Worm (Caenorhabditis elegans) whole organism, L3 larva: ENCODE measurements around the gene srz-12.

ENCODE experiments used
- ZK546.5 ChIP-seq: sonication (generic microtip); optimal IDR thresholded peaks from 2 replicates; lab custom pipeline; 2017; ENCODE audit warnings: missing biosample characterization, missing genetic modification characterization
- aly-2 ChIP-seq: fragments of 150-350 bp; optimal IDR thresholded peaks from 2 replicates; lab custom pipeline; 2014; ENCODE audit warnings: missing biosample characterization, missing genetic modification characterization
- ama-1 ChIP-seq: fragments of 150-350 bp; optimal IDR thresholded peaks from 2 replicates; lab custom pipeline; 2018
- ceh-16 ChIP-seq: sonication (generic microtip); optimal IDR thresholded peaks from 2 replicates; lab custom pipeline; 2017; ENCODE audit warnings: missing biosample characterization, missing genetic modification characterization
- ceh-28 ChIP-seq: fragments of 150-350 bp; optimal IDR thresholded peaks from 2 replicates; lab custom pipeline; 2014; ENCODE audit warnings: missing biosample characterization, missing genetic modification reagents, missing genetic modification characterization
- ceh-82 ChIP-seq: fragments of 150-350 bp; optimal IDR thresholded peaks from 2 replicates; lab custom pipeline; 2014; ENCODE audit warnings: missing biosample characterization, missing genetic modification characterization
- ceh-9 ChIP-seq: sonication (generic microtip); optimal IDR thresholded peaks from 2 replicates; lab custom pipeline; 2018; ENCODE audit warnings: missing biosample characterization, missing genetic modification characterization
- daf-12 ChIP-seq: fragments of 150-350 bp; optimal IDR thresholded peaks from 2 replicates; lab custom pipeline; 2014; ENCODE audit warnings: missing biosample characterization, missing genetic modification reagents, missing genetic modification characterization
- egl-27 ChIP-seq: sonication (generic microtip); optimal IDR thresholded peaks from 4 replicates; lab custom pipeline; 2017; ENCODE audit warnings: missing biosample characterization, missing genetic modification reagents, missing genetic modification characterization
- elt-1 ChIP-seq: fragments of 150-350 bp; optimal IDR thresholded peaks from 2 replicates; lab custom pipeline; 2014; ENCODE audit warnings: missing biosample characterization, missing genetic modification characterization
- elt-2 ChIP-seq: sonication (generic microtip); optimal IDR thresholded peaks from 2 replicates; lab custom pipeline; 2016; ENCODE audit warnings: missing genetic modification reagents, mild to moderate bottlenecking, missing genetic modification characterization, missing compliant biosample characterization
- fkh-10 ChIP-seq: sonication (generic microtip); optimal IDR thresholded peaks from 2 replicates; lab custom pipeline; 2017; ENCODE audit warnings: missing biosample characterization, missing genetic modification reagents, missing genetic modification characterization
- fkh-2 ChIP-seq: fragments of 150-350 bp; optimal IDR thresholded peaks from 2 replicates; lab custom pipeline; 2014; ENCODE audit warnings: missing biosample characterization, missing genetic modification reagents, missing genetic modification characterization
- jun-1 ChIP-seq: fragments of 150-350 bp; optimal IDR thresholded peaks from 2 replicates; lab custom pipeline; 2014; ENCODE audit warnings: missing biosample characterization, missing genetic modification reagents, missing genetic modification characterization
- lin-39 ChIP-seq: fragments of 150-350 bp; optimal IDR thresholded peaks from 2 replicates; lab custom pipeline; 2018; ENCODE audit warnings: missing biosample characterization, missing genetic modification reagents, missing genetic modification characterization
- mdl-1 ChIP-seq: fragments of 150-350 bp; optimal IDR thresholded peaks from 2 replicates; lab custom pipeline; 2014; ENCODE audit warnings: missing biosample characterization, missing genetic modification characterization
- nhr-11 ChIP-seq: fragments of 150-350 bp; optimal IDR thresholded peaks from 2 replicates; lab custom pipeline; 2014; ENCODE audit warnings: missing biosample characterization, missing genetic modification characterization
- nhr-12 ChIP-seq: fragments of 150-350 bp; optimal IDR thresholded peaks from 2 replicates; lab custom pipeline; 2014; ENCODE audit warnings: missing biosample characterization, missing genetic modification characterization
- nhr-23 ChIP-seq: fragments of 150-350 bp; optimal IDR thresholded peaks from 2 replicates; lab custom pipeline; 2014; ENCODE audit warnings: missing biosample characterization, missing genetic modification reagents, missing genetic modification characterization
- nhr-237 ChIP-seq: fragments of 150-350 bp; optimal IDR thresholded peaks from 2 replicates; lab custom pipeline; 2014; ENCODE audit warnings: missing biosample characterization, missing genetic modification characterization
- nhr-25 ChIP-seq: sonication (generic microtip); optimal IDR thresholded peaks from 2 replicates; lab custom pipeline; 2017; ENCODE audit warnings: missing biosample characterization, missing genetic modification characterization
- nhr-28 ChIP-seq: fragments of 150-350 bp; optimal IDR thresholded peaks from 2 replicates; lab custom pipeline; 2014; ENCODE audit warnings: missing biosample characterization, missing genetic modification characterization
- nhr-43 ChIP-seq: sonication (generic microtip); optimal IDR thresholded peaks from 2 replicates; lab custom pipeline; 2016; ENCODE audit warnings: mild to moderate bottlenecking, missing genetic modification characterization, missing compliant biosample characterization; ENCODE audit not compliant: poor library complexity, severe bottlenecking
- nhr-67 ChIP-seq: fragments of 150-350 bp; optimal IDR thresholded peaks from 2 replicates; lab custom pipeline; 2014; ENCODE audit warnings: missing biosample characterization, missing genetic modification characterization
- nhr-76 ChIP-seq: fragments of 150-350 bp; sonication (generic microtip); optimal IDR thresholded peaks from 5 replicates; lab custom pipeline; 2014; ENCODE audit warnings: missing biosample characterization, missing genetic modification characterization
- nhr-77 ChIP-seq: fragments of 150-350 bp; optimal IDR thresholded peaks from 2 replicates; lab custom pipeline; 2014; ENCODE audit warnings: missing biosample characterization, missing genetic modification characterization
- pha-4 ChIP-seq: fragments of 150-350 bp; optimal IDR thresholded peaks from 2 replicates; lab custom pipeline; 2014; ENCODE audit warnings: missing biosample characterization, missing genetic modification reagents, missing genetic modification characterization
- pqm-1 ChIP-seq: fragments of 150-350 bp; optimal IDR thresholded peaks from 2 replicates; lab custom pipeline; 2017; ENCODE audit warnings: missing biosample characterization, missing genetic modification characterization, inconsistent platforms
- sea-2 ChIP-seq: fragments of 150-350 bp; sonication (generic microtip); optimal IDR thresholded peaks from 4 replicates; lab custom pipeline; 2014; ENCODE audit warnings: missing biosample characterization, missing genetic modification reagents, missing genetic modification characterization
- skn-1 ChIP-seq: fragments of 150-350 bp; optimal IDR thresholded peaks from 2 replicates; lab custom pipeline; 2014; ENCODE audit warnings: missing biosample characterization, missing genetic modification characterization
- snpc-4 ChIP-seq: fragments of 150-350 bp; optimal IDR thresholded peaks from 2 replicates; lab custom pipeline; 2014; ENCODE audit warnings: missing biosample characterization, missing genetic modification characterization
- tbx-2 ChIP-seq: sonication (generic microtip); optimal IDR thresholded peaks from 2 replicates; lab custom pipeline; 2016; ENCODE audit warnings: mild to moderate bottlenecking, missing genetic modification characterization, missing compliant biosample characterization
- unc-39 ChIP-seq: sonication (generic microtip); optimal IDR thresholded peaks from 4 replicates; lab custom pipeline; 2017; ENCODE audit warnings: missing biosample characterization, missing genetic modification characterization
- unc-62 ChIP-seq: fragments of 150-350 bp; sonication (generic microtip); optimal IDR thresholded peaks from 4 replicates; lab custom pipeline; 2014; ENCODE audit warnings: missing biosample characterization, missing genetic modification reagents, missing genetic modification characterization
- ztf-11 ChIP-seq: fragments of 150-350 bp; optimal IDR thresholded peaks from 2 replicates; lab custom pipeline; 2014; ENCODE audit warnings: missing biosample characterization, missing genetic modification characterization
- ztf-4 ChIP-seq: fragments of 150-350 bp; optimal IDR thresholded peaks from 2 replicates; lab custom pipeline; 2014; ENCODE audit warnings: missing biosample characterization, missing genetic modification characterization

Gene srz-12

ce11 chrV:15896671-15897070, 34.2 kb upstream of the srz-12 start, which contains the start of gene nhr-213:
Gene nhr-213 (minus strand): TSS chrV:15896771.
- TF ChIP-seq tbx-2 (tag; lab: Kevin White, UChicago) (no peak), skn-1 (no peak), unc-39 (no peak), unc-62 (GFP tag; lab: Kevin White, UChicago) (no peak), nhr-76 (no peak), nhr-23 (tag; lab: Kevin White, UChicago) (no peak), ama-1 (no peak), ceh-28 (no peak), elt-1 (tag; lab: Kevin White, UChicago) (no peak), egl-27 (no peak), nhr-12 (tag; lab: Kevin White, UChicago) (no peak)

ce11 chrV:15892696-15893095, 30.2 kb upstream of the srz-12 start, which contains the start of gene T06C12.11:
Gene T06C12.11 (plus strand): TSS chrV:15892996.
- no peak for TF ChIP-seq ceh-82 (tag; lab: Kevin White, UChicago)
- no peak for TF ChIP-seq ama-1
- no peak for TF ChIP-seq aly-2 (tag; lab: Kevin White, UChicago)
- no peak for TF ChIP-seq ceh-16 (tag; lab: Kevin White, UChicago)
- no peak for TF ChIP-seq mdl-1 (tag; lab: Kevin White, UChicago)
- TF ChIP-seq ceh-9 (tag; lab: Kevin White, UChicago) = no peak

DNA sequence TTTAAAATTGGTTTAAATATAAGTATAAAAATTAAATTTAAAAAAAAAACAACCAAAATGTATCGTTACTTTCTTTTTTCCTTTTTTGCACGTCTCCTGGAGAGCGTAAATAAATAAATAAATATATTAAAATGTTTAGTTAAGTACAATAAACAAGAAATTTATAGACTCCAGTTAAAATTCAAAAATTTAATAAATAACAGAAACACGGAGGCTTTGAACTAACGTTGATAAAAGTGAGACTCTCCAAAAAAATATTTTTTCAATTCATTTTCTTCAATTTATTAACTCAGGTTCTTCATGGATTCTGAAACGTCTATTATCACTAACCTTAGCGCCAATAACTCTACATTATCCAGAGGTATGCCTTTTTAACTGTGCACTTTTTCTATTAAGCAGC, 29.3 kb upstream of the srz-12 start, which contains the start of gene T06C12.12:
T06C12.12 (plus strand) TSS at position 301 of the 400 bp plus-strand sequence.
- TF ChIP-seq nhr-28 (tag; lab: Kevin White, UChicago) (no peak), skn-1 (no peak), ztf-4 (tag; lab: Kevin White, UChicago) (no peak), jun-1 (no peak), nhr-25 (tag; lab: Kevin White, UChicago) (no peak), lin-39 (no peak), nhr-237 (tag; lab: Kevin White, UChicago) (no peak)
- TF ChIP-seq, all 47 proteins: peak for 0

DNA sequence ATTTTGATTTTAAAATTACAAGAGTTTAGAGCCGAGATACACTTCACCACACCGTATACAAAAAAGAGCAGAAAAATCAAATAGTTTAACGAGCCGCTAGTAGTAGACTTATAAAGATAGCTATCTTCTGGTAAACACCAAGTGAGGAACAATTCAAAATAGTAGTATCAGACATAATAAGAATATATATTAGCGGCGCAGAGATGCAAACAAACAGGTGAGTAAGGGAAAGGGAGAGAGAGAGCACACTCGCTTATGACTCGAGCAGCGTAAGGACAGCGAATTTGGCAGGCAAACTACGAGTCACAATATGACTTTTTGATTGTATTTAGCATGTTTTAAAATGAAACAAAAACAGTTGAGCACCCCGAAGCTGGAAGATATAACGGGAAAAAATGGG, 28.8 kb upstream of the srz-12 start:
- TF ChIP-seq nhr-67 (tag; lab: Kevin White, UChicago) (no peak), nhr-43 (tag; lab: Kevin White, UChicago) (no peak), elt-2 (tag; lab: Kevin White, UChicago) (peak; percentile 68), nhr-11 (tag; lab: Kevin White, UChicago) (no peak), elt-1 (tag; lab: Kevin White, UChicago) (no peak), nhr-77 (no peak), ceh-9 (tag; lab: Kevin White, UChicago) (no peak), snpc-4 (tag; lab: Kevin White, UChicago) (no peak), mdl-1 (tag; lab: Kevin White, UChicago) (no peak), pqm-1 (tag; lab: Kevin White, UChicago) (peak; percentile 73), pha-4 (tag; lab: Kevin White, UChicago) (peak; percentile 77)
- TF ChIP-seq, all 47 proteins: peak for 3

- TF ChIP-seq pha-4 (tag; lab: Kevin White, UChicago) (peak; percentile 51), nhr-67 (tag; lab: Kevin White, UChicago) (no peak), ceh-28 (no peak), daf-12 (tag; lab: Kevin White, UChicago) (no peak), nhr-12 (tag; lab: Kevin White, UChicago) (no peak), nhr-11 (tag; lab: Kevin White, UChicago) (no peak), fkh-10 (GFP tag; lab: Kevin White, UChicago) (no peak), unc-39 (no peak), pqm-1 (tag; lab: Kevin White, UChicago) (peak; percentile 57), ZK546.5 (tag; lab: Kevin White, UChicago) (no peak), elt-2 (tag; lab: Kevin White, UChicago) (peak; percentile 72), elt-1 (tag; lab: Kevin White, UChicago) (no peak), nhr-43 (tag; lab: Kevin White, UChicago) (no peak)
- TF ChIP-seq, all 47 proteins: peak for 3
These were observed 27.6 kb upstream of the srz-12 start for ce11 chrV:15890115-15890514.

- TF ChIP-seq egl-27 (no peak), fkh-2 (tag; lab: Kevin White, UChicago) (no peak), skn-1 (no peak), nhr-28 (tag; lab: Kevin White, UChicago) (no peak), unc-62 (GFP tag; lab: Kevin White, UChicago) (no peak), ztf-4 (tag; lab: Kevin White, UChicago) (no peak), sea-2 (GFP tag; lab: Kevin White, UChicago) (no peak), ztf-11 (tag; lab: Kevin White, UChicago) (no peak), ama-1 (no peak)
These were observed 26.3 kb upstream of the srz-12 start, which contains the start of gene cgt-1 for ce11 chrV:15888751-15889150. Gene cgt-1 (minus strand): TSS chrV:15888851.
